Worm (Caenorhabditis elegans) whole organism, L1 larva: Measurements from ENCODE around the gene C17H11.6.

ENCODE experiments used
- C16A3.4 ChIP-seq: fragments of 150-350 bp; optimal IDR thresholded peaks from 2 replicates; lab custom pipeline; 2014; ENCODE audit warnings: missing biosample characterization, missing genetic modification characterization
- C34B4.2 ChIP-seq: sonication (generic microtip); optimal IDR thresholded peaks from 2 replicates; lab custom pipeline; 2017; ENCODE audit warnings: mild to moderate bottlenecking, missing genetic modification characterization, missing compliant biosample characterization
- F16B12.6 ChIP-seq: fragments of 150-350 bp; optimal IDR thresholded peaks from 2 replicates; lab custom pipeline; 2014; ENCODE audit warnings: missing biosample characterization, missing genetic modification characterization
- alr-1 ChIP-seq: fragments of 200-800 bp; sonication (Bioruptor generic); optimal IDR thresholded peaks from 2 replicates; lab custom pipeline; 2018; ENCODE audit warnings: borderline replicate concordance, mild to moderate bottlenecking, missing genetic modification characterization, missing compliant biosample characterization
- aly-2 ChIP-seq: fragments of 150-350 bp; optimal IDR thresholded peaks from 2 replicates; lab custom pipeline; 2014; ENCODE audit warnings: missing biosample characterization, missing genetic modification characterization
- blmp-1 ChIP-seq: fragments of 150-350 bp; optimal IDR thresholded peaks from 2 replicates; lab custom pipeline; 2014; ENCODE audit warnings: missing biosample characterization, missing genetic modification characterization
- ceh-8 ChIP-seq: fragments of 200-800 bp; sonication (Bioruptor generic); optimal IDR thresholded peaks from 2 replicates; lab custom pipeline; 2018; ENCODE audit warnings: mild to moderate bottlenecking, missing genetic modification characterization, moderate library complexity, missing compliant biosample characterization
- ceh-82 ChIP-seq, 3 experiments: fragments of 150-350 bp in 1 of 3; sonication (generic microtip) in 2 of 3; optimal IDR thresholded peaks; 2 replicates each; lab custom pipeline; 2014 to 2017; ENCODE audit warnings: missing biosample characterization in 3 of 3, missing genetic modification characterization in 3 of 3
- ceh-88 ChIP-seq: fragments of 200-800 bp; sonication (Bioruptor generic); IDR thresholded peaks from 2 replicates; pipeline ENCODE4 v1.3.6; 2022; ENCODE audit warnings: missing genetic modification characterization, missing compliant biosample characterization
- ces-1 ChIP-seq: fragments of 150-350 bp; optimal IDR thresholded peaks from 2 replicates; lab custom pipeline; 2014; ENCODE audit warnings: missing biosample characterization, missing genetic modification reagents, missing genetic modification characterization
- dpl-1 ChIP-seq, 3 experiments: fragments of 150-350 bp in 2 of 3; sonication (generic microtip) in 1 of 3; optimal IDR thresholded peaks; 2 replicates each; lab custom pipeline; 2014 to 2017; ENCODE audit warnings: missing biosample characterization in 3 of 3, missing genetic modification characterization in 3 of 3, missing genetic modification reagents in 3 of 3
- dsc-1 ChIP-seq: sonication (generic microtip); optimal IDR thresholded peaks from 2 replicates; lab custom pipeline; 2016; ENCODE audit warnings: mild to moderate bottlenecking, missing genetic modification characterization, missing compliant biosample characterization
- efl-3 ChIP-seq: fragments of 200-800 bp; sonication (Bioruptor generic); optimal IDR thresholded peaks from 2 replicates; lab custom pipeline; 2018; ENCODE audit warnings: mild to moderate bottlenecking, missing genetic modification characterization, missing compliant biosample characterization
- elt-2 ChIP-seq: sonication (generic microtip); optimal IDR thresholded peaks from 2 replicates; lab custom pipeline; 2016; ENCODE audit warnings: missing genetic modification characterization, mild to moderate bottlenecking, inconsistent platforms, missing compliant biosample characterization, missing genetic modification reagents
- ets-5 ChIP-seq: fragments of 200-800 bp; sonication (Bioruptor generic); IDR thresholded peaks from 2 replicates; pipeline ENCODE4 v1.3.6; 2022; ENCODE audit warnings: missing genetic modification characterization, missing compliant biosample characterization
- fkh-10 ChIP-seq: sonication (generic microtip); optimal IDR thresholded peaks from 2 replicates; lab custom pipeline; 2017; ENCODE audit warnings: missing biosample characterization, missing genetic modification reagents, missing genetic modification characterization
- fkh-4 ChIP-seq: sonication (generic microtip); optimal IDR thresholded peaks from 2 replicates; lab custom pipeline; 2016; ENCODE audit warnings: missing compliant biosample characterization, missing genetic modification characterization, borderline replicate concordance
- fkh-8 ChIP-seq: sonication (generic microtip); optimal IDR thresholded peaks from 2 replicates; lab custom pipeline; 2016; ENCODE audit warnings: mild to moderate bottlenecking, missing genetic modification characterization, missing compliant biosample characterization
- fos-1 ChIP-seq: fragments of 150-350 bp; optimal IDR thresholded peaks from 2 replicates; lab custom pipeline; 2014; ENCODE audit warnings: missing biosample characterization, missing genetic modification characterization
- grh-1 ChIP-seq: fragments of 200-800 bp; sonication (Bioruptor generic); IDR thresholded peaks from 2 replicates; pipeline ENCODE4 v1.3.6; 2022; ENCODE audit warnings: missing genetic modification reagents, missing genetic modification characterization, missing compliant biosample characterization
- hlh-17 ChIP-seq: fragments of 200-800 bp; sonication (Bioruptor generic); optimal IDR thresholded peaks from 2 replicates; lab custom pipeline; 2018; ENCODE audit warnings: missing genetic modification characterization, mild to moderate bottlenecking, missing compliant biosample characterization, moderate library complexity, borderline replicate concordance
- hlh-4 ChIP-seq: sonication (generic microtip); optimal IDR thresholded peaks from 2 replicates; lab custom pipeline; 2016; ENCODE audit warnings: mild to moderate bottlenecking, missing genetic modification characterization, missing compliant biosample characterization
- hpl-2 ChIP-seq: fragments of 150-350 bp; optimal IDR thresholded peaks from 2 replicates; lab custom pipeline; 2014; ENCODE audit warnings: missing biosample characterization, missing genetic modification reagents, missing genetic modification characterization
- irx-1 ChIP-seq: sonication (generic microtip); optimal IDR thresholded peaks from 2 replicates; lab custom pipeline; 2016; ENCODE audit warnings: missing genetic modification characterization, missing compliant biosample characterization
- lin-13 ChIP-seq: fragments of 150-350 bp; optimal IDR thresholded peaks from 2 replicates; lab custom pipeline; 2014; ENCODE audit warnings: missing biosample characterization, missing genetic modification reagents, missing genetic modification characterization
- lin-14 ChIP-seq: fragments of 200-800 bp; sonication (Bioruptor generic); optimal IDR thresholded peaks from 2 replicates; lab custom pipeline; 2018; ENCODE audit warnings: mild to moderate bottlenecking, missing genetic modification characterization, moderate library complexity, missing compliant biosample characterization
- lin-39 ChIP-seq: fragments of 150-350 bp; optimal IDR thresholded peaks from 2 replicates; lab custom pipeline; 2014; ENCODE audit warnings: missing biosample characterization, missing genetic modification reagents, missing genetic modification characterization
- lir-3 ChIP-seq: sonication (generic microtip); optimal IDR thresholded peaks from 2 replicates; lab custom pipeline; 2016; ENCODE audit warnings: mild to moderate bottlenecking, missing genetic modification characterization, moderate library complexity, missing compliant biosample characterization; ENCODE audit not compliant: poor library complexity
- mdl-1 ChIP-seq, 2 experiments: fragments of 150-350 bp; optimal IDR thresholded peaks; 2 replicates each; lab custom pipeline; 2014 to 2017; ENCODE audit warnings: missing biosample characterization in 2 of 2, missing genetic modification characterization in 2 of 2, inconsistent platforms in 1 of 2
- mef-2 ChIP-seq: fragments of 150-350 bp; optimal IDR thresholded peaks from 2 replicates; lab custom pipeline; 2014; ENCODE audit warnings: missing biosample characterization, missing genetic modification characterization
- mep-1 ChIP-seq: fragments of 150-350 bp; optimal IDR thresholded peaks from 2 replicates; lab custom pipeline; 2014; ENCODE audit warnings: missing biosample characterization, missing genetic modification characterization
- nhr-12 ChIP-seq: sonication (generic microtip); optimal IDR thresholded peaks from 2 replicates; lab custom pipeline; 2017; ENCODE audit warnings: missing biosample characterization, missing genetic modification characterization
- nhr-28 ChIP-seq: fragments of 150-350 bp; optimal IDR thresholded peaks from 2 replicates; lab custom pipeline; 2014; ENCODE audit warnings: missing biosample characterization, missing genetic modification characterization
- nhr-71 ChIP-seq: sonication (generic microtip); optimal IDR thresholded peaks from 2 replicates; lab custom pipeline; 2016; ENCODE audit warnings: mild to moderate bottlenecking, missing genetic modification characterization, moderate library complexity, missing compliant biosample characterization
- nhr-85 ChIP-seq: sonication (generic microtip); peaks from one replicate; lab custom pipeline; 2016; ENCODE audit warnings: missing genetic modification characterization, inconsistent platforms, missing compliant biosample characterization
- pax-3 ChIP-seq: fragments of 200-800 bp; sonication (Bioruptor generic); optimal IDR thresholded peaks from 2 replicates; lab custom pipeline; 2018; ENCODE audit warnings: mild to moderate bottlenecking, missing genetic modification characterization, moderate library complexity, missing compliant biosample characterization
- rnt-1 ChIP-seq: sonication (generic microtip); optimal IDR thresholded peaks from 2 replicates; lab custom pipeline; 2016; ENCODE audit warnings: mild to moderate bottlenecking, missing genetic modification characterization, moderate library complexity, missing compliant biosample characterization
- skn-1 ChIP-seq: fragments of 150-350 bp; optimal IDR thresholded peaks from 2 replicates; lab custom pipeline; 2014; ENCODE audit warnings: missing biosample characterization, missing genetic modification characterization
- snpc-4 ChIP-seq: fragments of 150-350 bp; optimal IDR thresholded peaks from 2 replicates; lab custom pipeline; 2014; ENCODE audit warnings: missing biosample characterization, missing genetic modification characterization
- sup-37 ChIP-seq: fragments of 200-800 bp; sonication (Bioruptor generic); optimal IDR thresholded peaks from 2 replicates; lab custom pipeline; 2018; ENCODE audit warnings: mild to moderate bottlenecking, missing genetic modification characterization, missing compliant biosample characterization
- swsn-7 ChIP-seq: sonication (generic microtip); optimal IDR thresholded peaks from 2 replicates; lab custom pipeline; 2016; ENCODE audit warnings: missing genetic modification characterization, missing compliant biosample characterization
- tlp-1 ChIP-seq: fragments of 150-350 bp; optimal IDR thresholded peaks from 2 replicates; lab custom pipeline; 2014; ENCODE audit warnings: missing biosample characterization, missing genetic modification characterization
- unc-30 ChIP-seq: sonication (generic microtip); optimal IDR thresholded peaks from 2 replicates; lab custom pipeline; 2017; ENCODE audit warnings: missing biosample characterization, missing genetic modification characterization
- unc-62 ChIP-seq: fragments of 150-350 bp; optimal IDR thresholded peaks from 2 replicates; lab custom pipeline; 2014; ENCODE audit warnings: missing biosample characterization, missing genetic modification reagents, missing genetic modification characterization
- unc-86 ChIP-seq: sonication (generic microtip); optimal IDR thresholded peaks from 2 replicates; lab custom pipeline; 2016; ENCODE audit warnings: missing genetic modification characterization, missing compliant biosample characterization
- unc-98 ChIP-seq: fragments of 200-800 bp; sonication (Bioruptor generic); IDR thresholded peaks from 2 replicates; pipeline ENCODE4 v1.3.6; 2022; ENCODE audit warnings: missing genetic modification characterization, missing compliant biosample characterization
- vab-15 ChIP-seq: sonication (generic microtip); optimal IDR thresholded peaks from 2 replicates; lab custom pipeline; 2017; ENCODE audit warnings: missing genotype, mild to moderate bottlenecking, missing genetic modification characterization, missing compliant biosample characterization
- xbp-1 ChIP-seq: sonication (generic microtip); optimal IDR thresholded peaks from 2 replicates; lab custom pipeline; 2016; ENCODE audit warnings: missing genetic modification characterization, missing compliant biosample characterization
- zag-1 ChIP-seq: fragments of 150-350 bp; optimal IDR thresholded peaks from 2 replicates; lab custom pipeline; 2014; ENCODE audit warnings: missing biosample characterization, missing genetic modification characterization
- zip-4 ChIP-seq: fragments of 200-800 bp; sonication (Bioruptor generic); optimal IDR thresholded peaks from 2 replicates; lab custom pipeline; 2018; ENCODE audit warnings: mild to moderate bottlenecking, missing genetic modification characterization, moderate library complexity, missing compliant biosample characterization
- ztf-11 ChIP-seq, 2 experiments: sonication (generic microtip); optimal IDR thresholded peaks; 2 replicates each; lab custom pipeline; 2016 to 2017; ENCODE audit warnings: missing genetic modification characterization in 2 of 2, missing biosample characterization in 1 of 2, missing compliant biosample characterization in 1 of 2

The C17H11.6 gene

ce11 chrX:8158975-8159813 is 44.4 kb downstream of the C17H11.6 start, which contains the start of gene hil-3:
Gene hil-3, plus strand, starts transcription at chrX:8159169.
- TF ChIP-seq lir-3 (tag; lab: Kevin White, UChicago): no peak
- no peak for TF ChIP-seq dpl-1 (GFP tag; optimal IDR thresholded peaks at IDR 0.05; lab: Kevin White, UChicago)
- TF ChIP-seq fos-1 (tag; lab: Kevin White, UChicago): no peak
- no peak for TF ChIP-seq sup-37 (GFP tag; lab: Kevin White, UChicago)
- no peak for TF ChIP-seq lin-39 (tag; lab: Kevin White, UChicago)
- TF ChIP-seq fkh-10 (GFP tag; lab: Kevin White, UChicago): no peak
- peak in 1 of 3 experiments; percentile 48 for TF ChIP-seq ceh-82 (tag; optimal IDR thresholded peaks at IDR 0.05; lab: Kevin White, UChicago)
- TF ChIP-seq hpl-2 (GFP tag; lab: Kevin White, UChicago): no peak
- no peak for TF ChIP-seq elt-2 (tag; lab: Kevin White, UChicago)
- no peak for TF ChIP-seq unc-62 (GFP tag; lab: Kevin White, UChicago)
- no peak for TF ChIP-seq zip-4 (GFP tag; lab: Kevin White, UChicago)
- TF ChIP-seq C34B4.2: no peak
- peak; percentile 38 for TF ChIP-seq C16A3.4 (tag; lab: Kevin White, UChicago)
- peak; percentile 14 for TF ChIP-seq mep-1 (tag; lab: Kevin White, UChicago)
- peak; percentile 89 for TF ChIP-seq swsn-7 (tag; lab: Kevin White, UChicago)
- TF ChIP-seq ceh-8 (GFP tag; lab: Kevin White, UChicago): no peak
- no peak for TF ChIP-seq vab-15 (tag; lab: Kevin White, UChicago)
- no peak for TF ChIP-seq mef-2 (tag; lab: Kevin White, UChicago)
- no peak for TF ChIP-seq hlh-17 (GFP tag; lab: Kevin White, UChicago)
- no peak for TF ChIP-seq dsc-1 (tag; lab: Kevin White, UChicago)
- TF ChIP-seq pax-3 (tag; lab: Kevin White, UChicago): no peak
- no peak for TF ChIP-seq tlp-1
- peak; percentile 40 for TF ChIP-seq xbp-1 (tag; lab: Kevin White, UChicago)
- no peak for TF ChIP-seq alr-1 (tag; lab: Kevin White, UChicago)
- TF ChIP-seq nhr-85 (tag; lab: Kevin White, UChicago): peak; percentile 74
- peak; percentile 22 for TF ChIP-seq fkh-8 (tag; lab: Kevin White, UChicago)
- TF ChIP-seq ztf-11 (tag; optimal IDR thresholded peaks at IDR 0.05; lab: Kevin White, UChicago): peak in 1 of 2 experiments; percentile 6
- TF ChIP-seq ceh-88 (GFP tag; lab: Robert Waterston, UW): no peak
- no peak for TF ChIP-seq unc-98 (GFP tag; lab: Robert Waterston, UW)
- no peak for TF ChIP-seq nhr-12
- peak; percentile 63 for TF ChIP-seq rnt-1
- peak; percentile 54 for TF ChIP-seq unc-86 (tag; lab: Kevin White, UChicago)
- TF ChIP-seq unc-30 (tag; lab: Kevin White, UChicago): no peak
- TF ChIP-seq zag-1 (tag; lab: Kevin White, UChicago): no peak
- TF ChIP-seq lin-13 (GFP tag; lab: Kevin White, UChicago): no peak
- TF ChIP-seq hlh-4 (tag; lab: Kevin White, UChicago): no peak
- no peak for TF ChIP-seq irx-1 (tag; lab: Kevin White, UChicago)
- TF ChIP-seq ces-1 (GFP tag; lab: Kevin White, UChicago): no peak
- TF ChIP-seq ets-5 (GFP tag; lab: Robert Waterston, UW): no peak
- no peak for TF ChIP-seq mdl-1 (tag; optimal IDR thresholded peaks at IDR 0.05; lab: Kevin White, UChicago)
- peak; percentile 69 for TF ChIP-seq lin-14
- no peak for TF ChIP-seq fkh-4 (tag; lab: Kevin White, UChicago)
- TF ChIP-seq nhr-71 (tag; lab: Kevin White, UChicago): peak; percentile 65
- TF ChIP-seq grh-1 (GFP tag; lab: Robert Waterston, UW): peak; percentile 52
- no peak for TF ChIP-seq blmp-1
- TF ChIP-seq snpc-4 (tag; lab: Kevin White, UChicago): no peak
- TF ChIP-seq nhr-28: no peak
- TF ChIP-seq F16B12.6 (tag; lab: Kevin White, UChicago): no peak
- TF ChIP-seq skn-1 (tag; lab: Kevin White, UChicago): no peak
- TF ChIP-seq aly-2 (tag; lab: Kevin White, UChicago): no peak
- TF ChIP-seq efl-3 (GFP tag; lab: Kevin White, UChicago): no peak
